Worm (Caenorhabditis elegans): ENCODE results near the gene F14H8.2.

DNA sequence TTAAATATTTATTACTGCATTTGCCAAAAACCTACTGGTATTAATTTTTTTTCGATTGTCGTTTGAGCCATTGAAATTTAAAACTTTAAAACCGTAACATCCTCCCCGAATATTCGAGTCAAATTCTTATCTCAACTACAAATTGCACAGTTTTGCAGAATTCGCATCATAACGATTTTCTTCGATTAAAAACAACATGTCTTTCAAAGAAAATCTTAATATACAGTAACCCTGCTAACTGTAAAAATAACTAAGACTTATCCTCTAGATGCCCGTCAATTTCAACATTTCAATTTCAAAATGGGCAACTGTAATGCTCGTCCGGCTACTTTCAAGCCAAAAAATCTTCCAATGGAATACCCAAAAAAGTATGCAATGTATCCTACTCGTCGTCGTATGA is 603 bp upstream of the F14H8.2 start, which contains the start of gene F14H8.5:
- TF ChIP-seq unc-120 (tag; optimal IDR thresholded peaks at IDR 0.05; ENCODE audit: poor library complexity, severe bottlenecking) (no peak), sem-2 (GFP tag; optimal IDR thresholded peaks at IDR 0.05) (no peak), nhr-28 (tag; optimal IDR thresholded peaks at IDR 0.05) (no peak), hlh-1 (tag; optimal IDR thresholded peaks at IDR 0.05) (no peak)
